Worm (Caenorhabditis elegans) whole organism, L4 larva: ENCODE measurements around the gene D2045.7.

Source experiments
- daf-12 ChIP-seq: fragments of 150-350 bp; optimal IDR thresholded peaks from 2 replicates; lab custom pipeline; 2014; ENCODE audit warnings: missing biosample characterization, missing genetic modification reagents, missing genetic modification characterization
- egl-27 ChIP-seq: sonication (generic microtip); optimal IDR thresholded peaks from 3 replicates; lab custom pipeline; 2017; ENCODE audit warnings: missing biosample characterization, missing genetic modification reagents, missing genetic modification characterization
- egl-43 ChIP-seq: fragments of 200-800 bp; sonication (Bioruptor generic); IDR thresholded peaks from 2 replicates; pipeline ENCODE4 v1.3.6; 2022; ENCODE audit warnings: missing genetic modification reagents, missing genetic modification characterization, missing compliant biosample characterization
- lir-3 ChIP-seq: sonication (generic microtip); optimal IDR thresholded peaks from 2 replicates; lab custom pipeline; 2016; ENCODE audit warnings: mild to moderate bottlenecking, missing genetic modification characterization, missing compliant biosample characterization

DNA sequence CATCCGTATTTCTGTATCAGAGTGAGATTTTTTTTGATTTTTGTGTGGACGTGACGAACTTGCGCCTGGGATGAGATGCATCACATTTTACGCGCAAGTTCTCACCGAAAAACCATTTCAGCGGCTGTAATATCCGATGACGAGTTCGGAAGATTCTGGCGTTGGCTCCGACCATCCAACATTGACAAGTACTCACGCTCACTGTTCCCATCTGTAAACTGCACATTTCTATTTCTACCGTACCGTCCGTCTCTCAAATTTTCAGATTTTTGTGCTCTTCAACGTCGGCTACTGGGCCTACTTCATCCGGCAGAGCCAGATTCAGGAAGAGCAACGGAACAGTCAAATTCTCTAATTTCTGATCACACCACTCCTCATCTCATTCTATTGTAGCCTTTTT lies 48.2 kb downstream of the D2045.7 start:
- no peak for TF ChIP-seq daf-12 (tag; lab: Kevin White, UChicago)
- no peak for TF ChIP-seq lir-3 (tag; lab: Kevin White, UChicago)
- no peak for TF ChIP-seq egl-27 (tag; lab: Kevin White, UChicago)
- TF ChIP-seq egl-43 (GFP tag; lab: Robert Waterston, UW): no peak
